Worm (Caenorhabditis elegans): Measurements from ENCODE around the gene smg-8.

smg-8 gene

DNA sequence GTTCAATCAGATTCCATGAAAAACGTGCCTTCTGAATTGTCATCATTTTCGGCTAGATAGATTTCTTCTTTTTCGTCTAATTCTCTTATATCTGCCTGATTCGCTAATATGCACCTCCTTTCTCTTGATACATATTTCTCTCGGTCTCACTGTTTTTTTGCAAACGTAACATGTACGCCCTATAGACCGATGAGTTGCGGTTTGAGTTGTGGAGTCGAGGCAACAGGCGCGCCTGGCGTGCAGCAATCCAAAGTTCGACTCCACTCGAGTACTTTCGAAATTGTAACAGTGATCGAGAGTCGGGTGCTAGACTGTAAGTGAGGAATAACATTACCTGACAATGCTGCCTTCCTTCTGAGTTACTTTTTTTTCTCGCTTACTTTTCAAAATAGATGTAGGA lies 55.6 kb downstream of the smg-8 start:
- TF ChIP-seq sma-3 (GFP tag; optimal IDR thresholded peaks at IDR 0.05), result peak; percentile 91
- peak; percentile 14 for TF ChIP-seq skn-1 (tag; optimal IDR thresholded peaks at IDR 0.05)
- no peak for TF ChIP-seq elt-1 (tag; optimal IDR thresholded peaks at IDR 0.05)
- TF ChIP-seq nhr-129 (tag; optimal IDR thresholded peaks at IDR 0.05), result peak; percentile 86
- TF ChIP-seq nhr-21 (tag; optimal IDR thresholded peaks at IDR 0.05), result peak; percentile 93
- TF ChIP-seq ztf-4 (tag; optimal IDR thresholded peaks at IDR 0.05), result peak; percentile 65
- peak; percentile 62 for TF ChIP-seq Y55F3AM.14 (GFP tag; optimal IDR thresholded peaks at IDR 0.05)
- TF ChIP-seq C34F6.9 (tag; optimal IDR thresholded peaks at IDR 0.05), result peak; percentile 61
- TF ChIP-seq ceh-16 (tag; optimal IDR thresholded peaks at IDR 0.05), result peak; percentile 72
- peak in 1 of 2 experiments; percentile 60 for TF ChIP-seq mdl-1 (tag; optimal IDR thresholded peaks at IDR 0.05)
- TF ChIP-seq lin-13 (GFP tag; optimal IDR thresholded peaks at IDR 0.05), result peak; percentile 76
- TF ChIP-seq mbf-1 (tag; optimal IDR thresholded peaks at IDR 0.05), result peak; percentile 21
- TF ChIP-seq lin-11 (tag; optimal IDR thresholded peaks at IDR 0.05), result peak; percentile 46
- peak; percentile 70 for TF ChIP-seq F13H6.1 (tag; optimal IDR thresholded peaks at IDR 0.05)
- no peak for TF ChIP-seq ceh-82 (tag; optimal IDR thresholded peaks at IDR 0.05)
- no peak for TF ChIP-seq aly-2 (tag; optimal IDR thresholded peaks at IDR 0.05)
- TF ChIP-seq fos-1 (tag; optimal IDR thresholded peaks at IDR 0.05), result peak; percentile 74
- peak; percentile 54 for TF ChIP-seq egl-27 (tag; optimal IDR thresholded peaks at IDR 0.05)
- peak; percentile 84 for TF ChIP-seq nhr-77 (tag; optimal IDR thresholded peaks at IDR 0.05)
- no peak for TF ChIP-seq ztf-1 (GFP tag; conservative IDR thresholded peaks at IDR 0.05)
- TF ChIP-seq zag-1 (tag; optimal IDR thresholded peaks at IDR 0.05), result no peak
- peak; percentile 78 for TF ChIP-seq sma-9 (GFP tag; optimal IDR thresholded peaks at IDR 0.05)
- no peak for TF ChIP-seq sma-9 (tag; optimal IDR thresholded peaks at IDR 0.05)
- TF ChIP-seq crh-2 (tag; optimal IDR thresholded peaks at IDR 0.05), result peak; percentile 88
- TF ChIP-seq nhr-25 (tag; optimal IDR thresholded peaks at IDR 0.05), result peak; percentile 64
- peak; percentile 81 for TF ChIP-seq snpc-4 (tag; optimal IDR thresholded peaks at IDR 0.05)
- peak; percentile 66 for TF ChIP-seq unc-55 (GFP tag; optimal IDR thresholded peaks at IDR 0.05)
- TF ChIP-seq blmp-1 (tag; optimal IDR thresholded peaks at IDR 0.05; ENCODE audit: insufficient read depth), result peak; percentile 54
- no peak for TF ChIP-seq ama-1 (optimal IDR thresholded peaks at IDR 0.05)
- peak; percentile 62 to 72 for TF ChIP-seq lsy-2 (tag; optimal IDR thresholded peaks at IDR 0.05)
- TF ChIP-seq sem-4 (tag; optimal IDR thresholded peaks at IDR 0.05), result no peak
- TF ChIP-seq gmeb-1 (tag; optimal IDR thresholded peaks at IDR 0.05), result peak; percentile 72
- TF ChIP-seq nhr-23 (tag; optimal IDR thresholded peaks at IDR 0.05), result peak; percentile 53
- TF ChIP-seq unc-39 (tag; optimal IDR thresholded peaks at IDR 0.05), result no peak
- no peak for TF ChIP-seq nhr-237 (tag; optimal IDR thresholded peaks at IDR 0.05)

Measured in whole organism, L2 larva.